Worm (Caenorhabditis elegans) whole organism, L4 larva: Measurements from ENCODE around the gene lin-12.

ENCODE experiments used
- ceh-44 ChIP-seq: fragments of 200-800 bp; sonication (Bioruptor generic); IDR thresholded peaks from 2 replicates; pipeline ENCODE4 v1.3.6; 2022; ENCODE audit warnings: missing genetic modification reagents, missing genetic modification characterization, missing compliant biosample characterization
- lin-39 ChIP-seq: fragments of 150-350 bp; optimal IDR thresholded peaks from 2 replicates; lab custom pipeline; 2014; ENCODE audit warnings: missing biosample characterization, missing genetic modification reagents, missing genetic modification characterization
- lsy-2 ChIP-seq, 2 experiments: fragments of 150-350 bp in 1 of 2; sonication (generic microtip) in 1 of 2; optimal IDR thresholded peaks; 2 replicates each; lab custom pipeline; 2014 to 2017; ENCODE audit warnings: missing biosample characterization in 2 of 2, missing genetic modification characterization in 2 of 2
- unc-62 ChIP-seq, 3 experiments: fragments of 150-350 bp in 1 of 3; sonication (generic microtip); optimal IDR thresholded peaks in 2 of 3; peaks in 1 of 3; 1 replicate in 1 of 3; 2 replicates in 2 of 3; lab custom pipeline; 2014 to 2017; ENCODE audit warnings: missing biosample characterization in 3 of 3, missing genetic modification characterization in 3 of 3, missing genetic modification reagents in 3 of 3, missing genotype in 1 of 3

ce11 chrIII:9012309-9012708, 59.0 kb downstream of the lin-12 start, which contains the start of gene F59B2.9:
- no peak for TF ChIP-seq unc-62 (GFP tag; optimal IDR thresholded peaks at IDR 0.05 in 1 of 2; lab: Kevin White, UChicago)
- TF ChIP-seq unc-62 (tag; optimal IDR thresholded peaks at IDR 0.05; lab: Kevin White, UChicago): no peak
- no peak for TF ChIP-seq lsy-2 (tag; optimal IDR thresholded peaks at IDR 0.05; lab: Kevin White, UChicago)
- no peak for TF ChIP-seq lin-39 (tag; lab: Kevin White, UChicago)
- TF ChIP-seq ceh-44 (GFP tag; lab: Robert Waterston, UW): no peak
